Fruit fly (Drosophila melanogaster): Measurements from ENCODE around the gene ERR.

The ERR gene

DNA sequence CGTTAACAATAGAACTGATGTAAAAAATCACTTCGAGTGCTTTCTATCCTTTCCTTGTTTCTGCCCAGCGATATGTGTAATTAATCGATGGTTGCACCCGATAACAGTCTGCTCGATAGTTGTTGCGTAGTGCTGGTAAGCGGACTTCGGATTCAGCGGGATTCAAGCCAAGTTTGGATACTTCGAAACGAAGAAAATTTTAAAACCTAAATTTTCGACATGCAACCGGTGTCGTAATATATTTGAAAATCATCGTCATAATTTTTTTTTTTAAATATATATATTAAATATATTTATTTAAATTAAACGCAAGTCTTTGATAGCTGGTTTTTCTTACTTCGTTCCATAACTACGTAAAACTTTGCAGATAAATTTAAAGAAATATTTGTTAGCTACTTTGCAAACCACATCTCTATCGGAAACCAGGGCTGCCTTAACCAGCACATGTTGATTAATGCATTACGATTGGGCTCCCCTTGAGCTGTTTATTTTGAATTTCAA, 11.4 kb upstream of the ERR start, which contains the start of the genes UbcE2M and Dhps (continued):
- peak; percentile 77 for TF ChIP-seq NfI (GFP tag; optimal IDR thresholded peaks at IDR 0.05)
- peak; percentile 14 for TF ChIP-seq CG18476 (GFP tag; optimal IDR thresholded peaks at IDR 0.05)
- peak; percentile 41 for TF ChIP-seq Sin3A (optimal IDR thresholded peaks at IDR 0.05)
- TF ChIP-seq CG9876 (GFP tag; optimal IDR thresholded peaks at IDR 0.05), result peak; percentile 67
- TF ChIP-seq CG9727 (GFP tag; optimal IDR thresholded peaks at IDR 0.05), result peak; percentile 76
- TF ChIP-seq CG2678 (tag; optimal IDR thresholded peaks at IDR 0.05), result no peak
- peak; percentile 92 for TF ChIP-seq CoRest (tag; optimal IDR thresholded peaks at IDR 0.05)
- peak; percentile 6 for TF ChIP-seq schlank (tag; optimal IDR thresholded peaks at IDR 0.05)
- no peak for TF ChIP-seq CG4282 (GFP tag; optimal IDR thresholded peaks at IDR 0.05)
- TF ChIP-seq CG14050 (GFP tag; IDR thresholded peaks at IDR 0.05), result peak; percentile 46; the same call in 1 of the 3 replicates
- TF ChIP-seq CG11723 (GFP tag; optimal IDR thresholded peaks at IDR 0.05), result no peak
- no peak for TF ChIP-seq Asciz (GFP tag; optimal IDR thresholded peaks at IDR 0.05)
- peak; percentile 12; the same call in 1 of the 2 replicates for TF ChIP-seq ttk (GFP tag; IDR thresholded peaks at IDR 0.05)
- TF ChIP-seq dpn (GFP tag; optimal IDR thresholded peaks at IDR 0.05), result peak; percentile 66
- TF ChIP-seq zfh1 (GFP tag; IDR thresholded peaks at IDR 0.05), result peak; percentile 66; the same call in 2 of the 3 replicates
- TF ChIP-seq CG1832 (GFP tag; optimal IDR thresholded peaks at IDR 0.05), result no peak
- no peak for TF ChIP-seq dati (GFP tag; IDR thresholded peaks at IDR 0.05)
- TF ChIP-seq ci (GFP tag; IDR thresholded peaks at IDR 0.05), result no peak
- peak; percentile 51 for TF ChIP-seq CG3995 (GFP tag; optimal IDR thresholded peaks at IDR 0.05)
- TF ChIP-seq Fer1 (GFP tag; optimal IDR thresholded peaks at IDR 0.05), result peak; percentile 78
- no peak for TF ChIP-seq CG10321 (GFP tag; IDR thresholded peaks at IDR 0.05)
- TF ChIP-seq sens (GFP tag), result peak; percentile 18
- peak; percentile 88 for TF ChIP-seq CG9437 (GFP tag; optimal IDR thresholded peaks at IDR 0.05)
- TF ChIP-seq Hr78 (GFP tag; optimal IDR thresholded peaks at IDR 0.05), result no peak
- TF ChIP-seq CG13287 (GFP tag; IDR thresholded peaks at IDR 0.05; ENCODE audit: partially characterized antibody), result peak; percentile 71
- TF ChIP-seq vnd (GFP tag; IDR thresholded peaks at IDR 0.05; ENCODE audit: partially characterized antibody), result peak; percentile 67
- TF ChIP-seq MBD-R2 (GFP tag; IDR thresholded peaks at IDR 0.05), result peak; percentile 69; the same call in 1 of the 2 replicates
- no peak for TF ChIP-seq CG17568 (GFP tag; optimal IDR thresholded peaks at IDR 0.05)
- no peak for TF ChIP-seq D (optimal IDR thresholded peaks at IDR 0.05)
- peak; percentile 52 for TF ChIP-seq D (GFP tag; optimal IDR thresholded peaks at IDR 0.05)
- TF ChIP-seq Tbp (GFP tag; optimal IDR thresholded peaks at IDR 0.05), result no peak
- TF ChIP-seq scrt (GFP tag; optimal IDR thresholded peaks at IDR 0.05), result peak; percentile 79
- no peak for TF ChIP-seq Lim3 (GFP tag; IDR thresholded peaks at IDR 0.05)
- no peak for TF ChIP-seq CG15011 (GFP tag; optimal IDR thresholded peaks at IDR 0.05)
- peak; percentile 61 for TF ChIP-seq CG30431 (GFP tag; optimal IDR thresholded peaks at IDR 0.05)
- peak; percentile 86 for TF ChIP-seq CG3281 (GFP tag; optimal IDR thresholded peaks at IDR 0.05)
- TF ChIP-seq NFAT (GFP tag; IDR thresholded peaks at IDR 0.05), result peak; percentile 62
- no peak for TF ChIP-seq pb (GFP tag; optimal IDR thresholded peaks at IDR 0.05)
- TF ChIP-seq vfl (GFP tag; optimal IDR thresholded peaks at IDR 0.05), result peak; percentile 29
- TF ChIP-seq H15 (GFP tag; IDR thresholded peaks at IDR 0.05), result peak; percentile 59; the same call in 1 of the 3 replicates
- TF ChIP-seq CG11247 (GFP tag; IDR thresholded peaks at IDR 0.05), result peak; percentile 50; the same call in 1 of the 2 replicates
- no peak for TF ChIP-seq CG18599 (GFP tag; optimal IDR thresholded peaks at IDR 0.05)
- peak in 1 of 2 experiments; percentile 62 for TF ChIP-seq Hr51 (GFP tag; optimal IDR thresholded peaks at IDR 0.05)
- peak; percentile 87 for TF ChIP-seq CG12391 (tag; optimal IDR thresholded peaks at IDR 0.05)
- TF ChIP-seq HmgZ (tag; optimal IDR thresholded peaks at IDR 0.05), result peak; percentile 70
- TF ChIP-seq Hand (GFP tag; optimal IDR thresholded peaks at IDR 0.05), result peak; percentile 19
- peak; percentile 22 for TF ChIP-seq slou (GFP tag; optimal IDR thresholded peaks at IDR 0.05)
- TF ChIP-seq CG18011 (GFP tag; optimal IDR thresholded peaks at IDR 0.05), result peak; percentile 33
- TF ChIP-seq CG8924 (tag; optimal IDR thresholded peaks at IDR 0.05), result peak; percentile 80
- TF ChIP-seq psq (GFP tag; optimal IDR thresholded peaks at IDR 0.05), result peak; percentile 54

Measured in whole organism, embryonic.